Worm (Caenorhabditis elegans) whole organism, L4 larva: ENCODE results near the gene clec-67.

Experiments used
- mdl-1 ChIP-seq, 2 experiments: fragments of 150-350 bp in 1 of 2; sonication (generic microtip) in 1 of 2; optimal IDR thresholded peaks; 2 replicates each; lab custom pipeline; 2014 to 2017; ENCODE audit warnings: missing biosample characterization in 2 of 2, missing genetic modification characterization in 2 of 2
- tra-1 ChIP-seq: fragments of 200-800 bp; sonication (Bioruptor generic); IDR thresholded peaks from 2 replicates; pipeline ENCODE4 v1.3.6; 2022; ENCODE audit warnings: missing genetic modification reagents, missing genetic modification characterization, missing compliant biosample characterization

DNA sequence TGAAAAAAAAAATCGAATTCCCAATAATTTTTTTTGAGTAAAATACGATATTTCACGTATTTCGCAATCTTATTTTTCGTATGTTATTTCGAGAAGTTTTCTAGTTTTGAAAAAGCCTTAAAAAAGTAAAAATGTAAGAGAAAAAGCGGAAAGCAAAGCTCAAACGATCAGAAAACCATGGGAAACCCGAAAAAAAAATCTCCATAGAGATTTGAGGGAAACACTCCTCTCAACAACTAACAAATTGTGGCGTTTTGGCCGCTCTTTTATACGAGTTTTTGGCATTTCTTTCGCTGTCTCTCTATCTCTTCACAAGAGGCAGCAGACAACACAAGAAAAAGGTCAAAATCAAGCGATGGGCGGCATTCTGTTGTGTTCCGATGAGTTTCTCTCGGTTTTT lies 47.5 kb upstream of the clec-67 start:
- TF ChIP-seq tra-1 (GFP tag; lab: Robert Waterston, UW) (no peak), mdl-1 (tag; optimal IDR thresholded peaks at IDR 0.05; lab: Kevin White, UChicago) (peak in 1 of 2 experiments; percentile 8)
